Worm (Caenorhabditis elegans) whole organism, mixed stage, embryonic: ENCODE measurements around the gene T26C5.4.

Source experiments
- ceh-83 ChIP-seq: fragments of 200-800 bp; sonication (Bioruptor generic); optimal IDR thresholded peaks from 2 replicates; lab custom pipeline; 2018; ENCODE audit warnings: mild to moderate bottlenecking, missing genetic modification characterization, missing compliant biosample characterization
- nhr-2 ChIP-seq: fragments of 150-350 bp; optimal IDR thresholded peaks from 2 replicates; lab custom pipeline; 2014; ENCODE audit warnings: missing biosample characterization, missing genetic modification characterization
- unc-62 ChIP-seq: fragments of 150-350 bp; optimal IDR thresholded peaks from 2 replicates; lab custom pipeline; 2014; ENCODE audit warnings: missing biosample characterization, missing genetic modification reagents, missing genetic modification characterization

DNA sequence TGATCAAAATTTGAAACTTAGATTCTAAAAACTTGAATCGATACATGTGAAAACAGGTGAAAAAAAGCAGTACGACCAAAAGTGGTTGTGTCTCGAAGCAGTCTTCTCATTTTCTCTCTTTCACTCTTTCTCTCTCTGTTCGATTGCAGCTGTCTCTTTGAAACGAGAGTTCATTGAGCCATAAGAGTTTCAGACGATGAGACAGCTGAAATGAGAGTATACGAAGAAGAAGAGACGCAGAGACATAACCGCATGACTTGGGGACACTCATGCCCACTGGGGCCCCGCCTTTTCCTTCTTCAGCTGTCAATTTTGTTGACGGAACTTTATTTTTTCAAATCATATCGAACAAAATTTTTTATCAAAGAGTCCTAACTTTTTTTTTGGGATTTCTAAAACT is 23.7 kb upstream of the T26C5.4 start:
- peak; percentile 63 for TF ChIP-seq unc-62 (GFP tag; lab: Kevin White, UChicago)
- TF ChIP-seq ceh-83 (GFP tag; lab: Kevin White, UChicago) = no peak
- no peak for TF ChIP-seq nhr-2 (tag; lab: Kevin White, UChicago)
